Fruit fly (Drosophila melanogaster) whole organism, embryonic: Measurements from ENCODE around the gene AP-2alpha.

ENCODE experiments used
- CG10209 ChIP-seq: fragments of 200-800 bp; sonication (Bioruptor generic); optimal IDR thresholded peaks from 3 replicates; lab custom pipeline; 2017; ENCODE audit warnings: missing biosample characterization, mild to moderate bottlenecking, missing genetic modification characterization, missing genetic modification reagents
- CG10366 ChIP-seq: fragments of 200-800 bp; sonication (Bioruptor generic); IDR thresholded peaks from 2 replicates; pipeline ENCODE4 v1.3.6; 2022; ENCODE audit warnings: missing biosample characterization, missing genetic modification characterization
- CG10959 ChIP-seq: fragments of 200-800 bp; sonication (Bioruptor generic); IDR thresholded peaks from 2 replicates; pipeline ENCODE4 v1.3.6; 2022; ENCODE audit warnings: missing biosample characterization, missing genetic modification characterization
- CG12219 ChIP-seq: fragments of 200-800 bp; sonication (Bioruptor generic); optimal IDR thresholded peaks from 3 replicates; lab custom pipeline; 2018; ENCODE audit warnings: missing biosample characterization, mild to moderate bottlenecking, missing genetic modification characterization
- CG12942 ChIP-seq: fragments of 200-800 bp; sonication (Bioruptor generic); optimal IDR thresholded peaks from 3 replicates; lab custom pipeline; 2016; ENCODE audit warnings: missing biosample characterization, missing genetic modification characterization
- CG13296 ChIP-seq: fragments of 200-800 bp; sonication (Bioruptor generic); optimal IDR thresholded peaks from 3 replicates; lab custom pipeline; 2018; ENCODE audit warnings: missing biosample characterization, mild to moderate bottlenecking, missing genetic modification characterization
- CG14965 ChIP-seq: fragments of 200-800 bp; sonication (Bioruptor generic); optimal IDR thresholded peaks from 2 replicates; lab custom pipeline; 2016; ENCODE audit warnings: missing biosample characterization, missing genetic modification characterization, borderline replicate concordance
- CG17186 ChIP-seq: fragments of 200-800 bp; sonication (Bioruptor generic); optimal IDR thresholded peaks from 3 replicates; lab custom pipeline; 2017; ENCODE audit warnings: missing biosample characterization, missing genetic modification reagents, missing genetic modification characterization
- CG2116 ChIP-seq: fragments of 200-800 bp; sonication (Bioruptor generic); optimal IDR thresholded peaks from 3 replicates; lab custom pipeline; 2018; ENCODE audit warnings: missing biosample characterization, mild to moderate bottlenecking, missing genetic modification characterization
- CG2120 ChIP-seq: fragments of 200-800 bp; sonication (Bioruptor generic); optimal IDR thresholded peaks from 3 replicates; lab custom pipeline; 2016; ENCODE audit warnings: missing biosample characterization, missing genetic modification characterization
- CG2199 ChIP-seq: fragments of 200-800 bp; sonication (Bioruptor generic); IDR thresholded peaks from 3 replicates; pipeline ENCODE4 v1.3.6; 2022; ENCODE audit warnings: missing biosample characterization, missing genetic modification characterization
- CG2678 ChIP-seq: fragments of 200-800 bp; sonication (Bioruptor generic); optimal IDR thresholded peaks from 3 replicates; lab custom pipeline; 2019; ENCODE audit warnings: missing biosample characterization, mild to moderate bottlenecking, missing genetic modification characterization, moderate library complexity
- CG2889 ChIP-seq: fragments of 200-800 bp; sonication (Bioruptor generic); IDR thresholded peaks from 3 replicates; pipeline ENCODE4 v1.3.6; 2022; ENCODE audit warnings: missing biosample characterization, missing genetic modification characterization
- CG3065 ChIP-seq: fragments of 200-800 bp; sonication (Bioruptor generic); optimal IDR thresholded peaks from 2 replicates; lab custom pipeline; 2016; ENCODE audit warnings: missing biosample characterization, missing genetic modification characterization
- CG33213 ChIP-seq: fragments of 200-800 bp; sonication (Bioruptor generic); optimal IDR thresholded peaks from 3 replicates; lab custom pipeline; 2016; ENCODE audit warnings: missing biosample characterization, missing genetic modification characterization
- CG3847 ChIP-seq: fragments of 200-800 bp; sonication (Bioruptor generic); IDR thresholded peaks from 2 replicates; pipeline ENCODE4 v1.3.6; 2022; ENCODE audit warnings: missing biosample characterization, missing genetic modification characterization
- CG4404 ChIP-seq: fragments of 200-800 bp; sonication (Bioruptor generic); IDR thresholded peaks from 2 replicates; pipeline ENCODE4 v1.3.6; 2022; ENCODE audit warnings: missing biosample characterization, missing genetic modification characterization
- CG4424 ChIP-seq: fragments of 200-800 bp; sonication (Bioruptor generic); optimal IDR thresholded peaks from 3 replicates; lab custom pipeline; 2016; ENCODE audit warnings: missing biosample characterization, missing genetic modification characterization
- CG7357 ChIP-seq: fragments of 200-800 bp; sonication (Bioruptor generic); IDR thresholded peaks from 3 replicates; pipeline ENCODE4 v1.3.6; 2022; ENCODE audit warnings: missing biosample characterization, missing genetic modification characterization
- CG8765 ChIP-seq: fragments of 200-800 bp; sonication (Bioruptor generic); IDR thresholded peaks from 2 replicates; pipeline ENCODE4 v1.3.6; 2022; ENCODE audit warnings: missing biosample characterization, missing genetic modification characterization
- Elba2 ChIP-seq: fragments of 200-800 bp; sonication (Bioruptor generic); optimal IDR thresholded peaks from 3 replicates; lab custom pipeline; 2016; ENCODE audit warnings: missing biosample characterization, missing genetic modification characterization
- Fer2 ChIP-seq: fragments of 200-800 bp; sonication (Bioruptor generic); optimal IDR thresholded peaks from 2 replicates; lab custom pipeline; 2018; ENCODE audit warnings: missing biosample characterization, mild to moderate bottlenecking, missing genetic modification characterization, moderate library complexity
- H15 ChIP-seq: fragments of 200-800 bp; sonication (Bioruptor generic); IDR thresholded peaks from 3 replicates; pipeline ENCODE4 v1.3.6; 2022; ENCODE audit warnings: missing biosample characterization, missing genetic modification characterization
- Mrtf ChIP-seq: fragments of 200-800 bp; sonication (Bioruptor generic); IDR thresholded peaks from 3 replicates; pipeline ENCODE4 v1.3.6; 2022; ENCODE audit warnings: missing biosample characterization, missing genetic modification characterization
- Nf-YA ChIP-seq: fragments of 200-800 bp; sonication (Bioruptor generic); IDR thresholded peaks from 2 replicates; pipeline ENCODE4 v1.3.6; 2022; ENCODE audit warnings: missing biosample characterization, missing genetic modification characterization
- Nf-YC ChIP-seq: fragments of 200-800 bp; optimal IDR thresholded peaks from 3 replicates; lab custom pipeline; 2019; ENCODE audit warnings: missing biosample characterization, mild to moderate bottlenecking, missing genetic modification characterization, moderate library complexity
- Ptx1 ChIP-seq: fragments of 200-800 bp; sonication (Bioruptor generic); IDR thresholded peaks from 2 replicates; pipeline ENCODE4 v1.3.6; 2022; ENCODE audit warnings: missing biosample characterization, missing genetic modification characterization
- Rx ChIP-seq: fragments of 200-800 bp; sonication (Bioruptor generic); IDR thresholded peaks from 2 replicates; pipeline ENCODE4 v1.3.6; 2022; ENCODE audit warnings: missing biosample characterization, missing genetic modification characterization
- Xrp1 ChIP-seq: fragments of 200-800 bp; sonication (Bioruptor generic); IDR thresholded peaks from 2 replicates; pipeline ENCODE4 v1.3.6; 2022; ENCODE audit warnings: missing biosample characterization, missing genetic modification characterization
- abd-A ChIP-seq: fragments of 200-800 bp; sonication (Bioruptor generic); optimal IDR thresholded peaks from 3 replicates; lab custom pipeline; 2019; ENCODE audit warnings: missing biosample characterization, mild to moderate bottlenecking, missing genetic modification characterization, moderate library complexity
- bab2 ChIP-seq: fragments of 200-800 bp; sonication (Bioruptor generic); optimal IDR thresholded peaks from 2 replicates; lab custom pipeline; 2016; ENCODE audit warnings: missing biosample characterization, missing genetic modification characterization
- cg ChIP-seq: fragments of 200-800 bp; sonication (Bioruptor generic); optimal IDR thresholded peaks from 3 replicates; lab custom pipeline; 2019; ENCODE audit warnings: missing biosample characterization, mild to moderate bottlenecking, missing genetic modification characterization, moderate library complexity
- ci ChIP-seq: fragments of 200-800 bp; sonication (Bioruptor generic); IDR thresholded peaks from 3 replicates; pipeline ENCODE4 v1.3.6; 2022; ENCODE audit warnings: missing biosample characterization, missing genetic modification characterization
- croc ChIP-seq: fragments of 200-800 bp; sonication (Bioruptor generic); conservative IDR thresholded peaks from 3 replicates; pipeline ENCODE4 v1.3.6; 2022; ENCODE audit warnings: missing biosample characterization, missing genetic modification characterization
- crol ChIP-seq: fragments of 200-800 bp; sonication (Bioruptor generic); IDR thresholded peaks from 2 replicates; pipeline ENCODE4 v1.3.6; 2022; ENCODE audit warnings: missing biosample characterization, missing genetic modification characterization
- gcm ChIP-seq: fragments of 200-800 bp; sonication (Bioruptor generic); optimal IDR thresholded peaks from 2 replicates; lab custom pipeline; 2019; ENCODE audit warnings: missing biosample characterization, mild to moderate bottlenecking, missing genetic modification characterization, moderate library complexity
- gsb-n ChIP-seq: fragments of 200-800 bp; sonication (Bioruptor generic); optimal IDR thresholded peaks from 3 replicates; lab custom pipeline; 2018; ENCODE audit warnings: missing biosample characterization, mild to moderate bottlenecking, missing genetic modification characterization
- insv ChIP-seq, 2 experiments: fragments of 200-800 bp; sonication (Bioruptor generic); optimal IDR thresholded peaks; 3 replicates each; lab custom pipeline; 2016 to 2018; ENCODE audit warnings: missing biosample characterization in 2 of 2, missing genetic modification characterization in 2 of 2
- lola ChIP-seq, 3 experiments: fragments of >200 bp in 2 of 3; fragments of 200-800 bp in 1 of 3; sonication (Bioruptor generic) in 1 of 3; optimal IDR thresholded peaks; 2 replicates each; lab custom pipeline; 2017 to 2019; ENCODE audit warnings: missing biosample characterization in 3 of 3, missing genetic modification characterization in 3 of 3, mild to moderate bottlenecking in 1 of 3, moderate library complexity in 1 of 3
- mam ChIP-seq: fragments of 200-800 bp; sonication (Bioruptor generic); optimal IDR thresholded peaks from 3 replicates; lab custom pipeline; 2016; ENCODE audit warnings: missing biosample characterization, missing genetic modification characterization
- pita ChIP-seq: fragments of 200-800 bp; sonication (Bioruptor generic); optimal IDR thresholded peaks from 2 replicates; lab custom pipeline; 2017; ENCODE audit warnings: missing biosample characterization, mild to moderate bottlenecking, missing genetic modification characterization
- repo ChIP-seq: fragments of 200-800 bp; sonication (Bioruptor generic); optimal IDR thresholded peaks from 2 replicates; lab custom pipeline; 2016; ENCODE audit warnings: missing biosample characterization, missing genetic modification characterization
- ro ChIP-seq: fragments of 200-800 bp; sonication (Bioruptor generic); IDR thresholded peaks from 2 replicates; pipeline ENCODE4 v1.3.6; 2022; ENCODE audit warnings: missing biosample characterization, missing genetic modification characterization
- shn ChIP-seq: fragments of 200-800 bp; sonication (Bioruptor generic); optimal IDR thresholded peaks from 3 replicates; lab custom pipeline; 2016; ENCODE audit warnings: missing biosample characterization, missing genetic modification characterization
- slbo ChIP-seq: fragments of 200-800 bp; sonication (Bioruptor generic); IDR thresholded peaks from 2 replicates; pipeline ENCODE4 v1.3.6; 2022; ENCODE audit warnings: missing biosample characterization, missing genetic modification characterization
- sqz ChIP-seq: fragments of 200-800 bp; sonication (Bioruptor generic); optimal IDR thresholded peaks from 3 replicates; lab custom pipeline; 2018; ENCODE audit warnings: missing biosample characterization, mild to moderate bottlenecking, missing genetic modification characterization
- sr ChIP-seq: fragments of 200-800 bp; sonication (Bioruptor generic); IDR thresholded peaks from 3 replicates; pipeline ENCODE4 v1.3.6; 2022; ENCODE audit warnings: missing biosample characterization, missing genetic modification characterization
- toy ChIP-seq: fragments of 200-800 bp; sonication (Bioruptor generic); IDR thresholded peaks from 2 replicates; pipeline ENCODE4 v1.3.6; 2022; ENCODE audit warnings: missing biosample characterization, missing genetic modification characterization
- twi ChIP-seq: fragments of 200-800 bp; optimal IDR thresholded peaks from 2 replicates; lab custom pipeline; 2019; ENCODE audit warnings: missing biosample characterization, mild to moderate bottlenecking, missing genetic modification characterization, moderate library complexity
- vfl ChIP-seq: fragments of 200-800 bp; sonication (Bioruptor generic); optimal IDR thresholded peaks from 2 replicates; lab custom pipeline; 2016; ENCODE audit warnings: missing biosample characterization, missing genetic modification characterization
- wek ChIP-seq: fragments of 200-800 bp; sonication (Bioruptor generic); optimal IDR thresholded peaks from 3 replicates; lab custom pipeline; 2018; ENCODE audit warnings: missing biosample characterization, mild to moderate bottlenecking, missing genetic modification characterization, moderate library complexity

AP-2alpha gene

dm6 chr2L:421119-421821 lies 6.7 kb upstream of the AP-2alpha start, which contains the start of the genes CG11885 and CG13692 (continued):
- no peak for TF ChIP-seq Xrp1 (GFP tag; lab: Robert Waterston, UW)
- no peak for TF ChIP-seq wek
- no peak for TF ChIP-seq toy (GFP tag; lab: Robert Waterston, UW)
- no peak for TF ChIP-seq bab2 (GFP tag; lab: Kevin White, UChicago)
- no peak for TF ChIP-seq CG8765 (GFP tag; lab: Robert Waterston, UW)
- peak; percentile 71 for TF ChIP-seq Nf-YC
- TF ChIP-seq CG3065 = no peak
- no peak for TF ChIP-seq Rx (GFP tag; lab: Robert Waterston, UW)
- TF ChIP-seq Ptx1 (GFP tag; lab: Robert Waterston, UW) = no peak
- TF ChIP-seq Nf-YA (GFP tag; lab: Robert Waterston, UW) = no peak
- peak; percentile 85 for TF ChIP-seq CG17186 (GFP tag; lab: Kevin White, UChicago)
- TF ChIP-seq sr (GFP tag; lab: Robert Waterston, UW) = no peak
- no peak for TF ChIP-seq mam (GFP tag; lab: Kevin White, UChicago)
- peak; percentile 31 for TF ChIP-seq CG10209 (GFP tag; lab: Kevin White, UChicago)
- no peak for TF ChIP-seq CG10959 (GFP tag; lab: Robert Waterston, UW)
- no peak for TF ChIP-seq CG2889 (GFP tag; lab: Robert Waterston, UW)
- peak; percentile 30 for TF ChIP-seq CG4424 (GFP tag; lab: Kevin White, UChicago)
- peak in 1 of 2 experiments; percentile 58 for TF ChIP-seq insv (GFP tag; optimal IDR thresholded peaks at IDR 0.05; lab: Kevin White, UChicago)
- TF ChIP-seq CG10366 = no peak
- peak; percentile 53 for TF ChIP-seq CG33213
- TF ChIP-seq Fer2 (tag; lab: Kevin White, UChicago) = peak; percentile 38
- TF ChIP-seq repo (GFP tag; lab: Kevin White, UChicago) = no peak
- no peak for TF ChIP-seq Elba2
- no peak for TF ChIP-seq Mrtf (GFP tag; lab: Robert Waterston, UW)
- peak; percentile 32 for TF ChIP-seq CG2678 (tag; lab: Kevin White, UChicago)
- TF ChIP-seq cg (GFP tag; lab: Kevin White, UChicago) = no peak
- TF ChIP-seq vfl (GFP tag; lab: Kevin White, UChicago) = peak; percentile 43
- no peak for TF ChIP-seq shn
- TF ChIP-seq CG13296 (GFP tag; lab: Kevin White, UChicago) = peak; percentile 30
- peak; percentile 51 for TF ChIP-seq CG2120
- TF ChIP-seq CG3847 (GFP tag; lab: Robert Waterston, UW) = peak; percentile 75
- TF ChIP-seq CG4404 (GFP tag; lab: Robert Waterston, UW) = no peak
- peak; percentile 37 for TF ChIP-seq gcm
- TF ChIP-seq ro (GFP tag; lab: Robert Waterston, UW) = no peak
- no peak for TF ChIP-seq CG7357 (GFP tag; lab: Robert Waterston, UW)
- TF ChIP-seq ci (GFP tag; lab: Robert Waterston, UW) = no peak; the same call in 2 of the 3 replicates
- peak; percentile 86 for TF ChIP-seq abd-A (tag; lab: Kevin White, UChicago)
- TF ChIP-seq croc (GFP tag; lab: Robert Waterston, UW) = no peak
- TF ChIP-seq CG2116 (GFP tag; lab: Kevin White, UChicago) = peak; percentile 94
- TF ChIP-seq crol (GFP tag; lab: Robert Waterston, UW) = no peak
- peak; percentile 32 for TF ChIP-seq gsb-n (tag; lab: Kevin White, UChicago)
- TF ChIP-seq CG14965 (GFP tag; lab: Kevin White, UChicago) = no peak
- no peak for TF ChIP-seq CG2199 (GFP tag; lab: Robert Waterston, UW)
- peak; percentile 25 for TF ChIP-seq twi (tag; lab: Kevin White, UChicago)
- peak; percentile 48 for TF ChIP-seq slbo
- TF ChIP-seq CG12942 (GFP tag; lab: Kevin White, UChicago) = peak; percentile 19
- peak; percentile 81 for TF ChIP-seq sqz
- TF ChIP-seq CG12219 (GFP tag; lab: Kevin White, UChicago) = peak; percentile 23
- no peak for TF ChIP-seq pita (GFP tag; lab: Kevin White, UChicago)
- peak in 1 of 3 experiments; percentile 2 for TF ChIP-seq lola (GFP tag; optimal IDR thresholded peaks at IDR 0.05; lab: Kevin White, UChicago)
- TF ChIP-seq H15 (GFP tag; lab: Robert Waterston, UW) = no peak
